Fruit fly (Drosophila melanogaster) whole organism, embryonic: ENCODE results near the gene CG13716.

Experiments
- Antp ChIP-seq: fragments of 200-800 bp; sonication (Bioruptor generic); optimal IDR thresholded peaks from 3 replicates; lab custom pipeline; 2016; ENCODE audit warnings: missing biosample characterization, missing genetic modification characterization
- B-H1 ChIP-seq: fragments of 200-800 bp; sonication (Bioruptor generic); IDR thresholded peaks from 3 replicates; pipeline ENCODE4 v1.3.6; 2022; ENCODE audit warnings: missing biosample characterization, missing genetic modification characterization
- BtbVII ChIP-seq: fragments of 200-800 bp; sonication (Bioruptor generic); optimal IDR thresholded peaks from 3 replicates; lab custom pipeline; 2017; ENCODE audit warnings: missing biosample characterization, mild to moderate bottlenecking, missing genetic modification characterization
- CG10366 ChIP-seq: fragments of 200-800 bp; sonication (Bioruptor generic); IDR thresholded peaks from 2 replicates; pipeline ENCODE4 v1.3.6; 2022; ENCODE audit warnings: missing biosample characterization, missing genetic modification characterization
- CG10462 ChIP-seq: fragments of 200-800 bp; sonication (Bioruptor generic); optimal IDR thresholded peaks from 2 replicates; lab custom pipeline; 2016; ENCODE audit warnings: missing biosample characterization, missing genetic modification characterization
- CG10979 ChIP-seq: fragments of 200-800 bp; sonication (Bioruptor generic); optimal IDR thresholded peaks from 2 replicates; lab custom pipeline; 2018; ENCODE audit warnings: missing biosample characterization, mild to moderate bottlenecking, missing genetic modification characterization, moderate library complexity
- CG11085 ChIP-seq: fragments of 200-800 bp; sonication (Bioruptor generic); IDR thresholded peaks from 2 replicates; pipeline ENCODE4 v1.3.6; 2022; ENCODE audit warnings: missing biosample characterization, missing genetic modification characterization
- CG14860 ChIP-seq: fragments of 200-800 bp; sonication (Bioruptor generic); IDR thresholded peaks from 3 replicates; pipeline ENCODE4 v1.3.6; 2022; ENCODE audit warnings: missing biosample characterization, missing genetic modification characterization; ENCODE audit not compliant: partially characterized antibody
- CG18764 ChIP-seq: fragments of 200-800 bp; sonication (Bioruptor generic); optimal IDR thresholded peaks from 3 replicates; lab custom pipeline; 2016; ENCODE audit warnings: missing biosample characterization, missing genetic modification characterization
- CG2875 ChIP-seq: fragments of 200-800 bp; sonication (Bioruptor generic); optimal IDR thresholded peaks from 2 replicates; lab custom pipeline; 2017; ENCODE audit warnings: missing biosample characterization, mild to moderate bottlenecking, missing genetic modification characterization, missing genetic modification reagents
- CG2889 ChIP-seq: fragments of 200-800 bp; sonication (Bioruptor generic); IDR thresholded peaks from 3 replicates; pipeline ENCODE4 v1.3.6; 2022; ENCODE audit warnings: missing biosample characterization, missing genetic modification characterization
- CG3065 ChIP-seq: fragments of 200-800 bp; sonication (Bioruptor generic); optimal IDR thresholded peaks from 2 replicates; lab custom pipeline; 2016; ENCODE audit warnings: missing biosample characterization, missing genetic modification characterization
- CG42726 ChIP-seq: fragments of 200-800 bp; sonication (Bioruptor generic); IDR thresholded peaks from 2 replicates; pipeline ENCODE4 v1.3.6; 2022; ENCODE audit warnings: missing biosample characterization, missing genetic modification characterization; ENCODE audit not compliant: partially characterized antibody
- CG4820 ChIP-seq: fragments of 200-800 bp; sonication (Bioruptor generic); optimal IDR thresholded peaks from 3 replicates; lab custom pipeline; 2016; ENCODE audit warnings: missing biosample characterization, missing genetic modification characterization
- CkIIα-i1 ChIP-seq: fragments of 200-800 bp; sonication (Bioruptor generic); IDR thresholded peaks from 2 replicates; pipeline ENCODE4 v1.3.6; 2022; ENCODE audit warnings: missing biosample characterization, missing genetic modification characterization
- Dref ChIP-seq: fragments of 200-800 bp; sonication (Bioruptor generic); IDR thresholded peaks from 2 replicates; pipeline ENCODE4 v1.3.6; 2022; ENCODE audit warnings: missing biosample characterization, missing genetic modification characterization
- E2f2 ChIP-seq: fragments of 200-800 bp; sonication (Bioruptor generic); IDR thresholded peaks from 2 replicates; pipeline ENCODE4 v1.3.6; 2022; ENCODE audit warnings: missing biosample characterization, missing genetic modification characterization
- Fer3 ChIP-seq: fragments of 200-800 bp; sonication (Bioruptor generic); optimal IDR thresholded peaks from 2 replicates; lab custom pipeline; 2018; ENCODE audit warnings: missing biosample characterization, mild to moderate bottlenecking, missing genetic modification characterization, moderate library complexity
- HLHmδ ChIP-seq: fragments of 200-800 bp; sonication (Bioruptor generic); optimal IDR thresholded peaks from 2 replicates; lab custom pipeline; 2018; ENCODE audit warnings: missing biosample characterization, mild to moderate bottlenecking, missing genetic modification characterization, moderate library complexity
- Mad ChIP-seq: fragments of 200-800 bp; sonication (Bioruptor generic); optimal IDR thresholded peaks from 2 replicates; lab custom pipeline; 2016; ENCODE audit warnings: missing biosample characterization, missing genetic modification characterization
- Mrtf ChIP-seq: fragments of 200-800 bp; sonication (Bioruptor generic); IDR thresholded peaks from 3 replicates; pipeline ENCODE4 v1.3.6; 2022; ENCODE audit warnings: missing biosample characterization, missing genetic modification characterization
- NC2β ChIP-seq: fragments of 200-800 bp; sonication (Bioruptor generic); optimal IDR thresholded peaks from 2 replicates; lab custom pipeline; 2016; ENCODE audit warnings: missing biosample characterization, missing genetic modification characterization
- Nf-YB ChIP-seq: fragments of 200-800 bp; sonication (Bioruptor generic); optimal IDR thresholded peaks from 3 replicates; lab custom pipeline; 2019; ENCODE audit warnings: missing biosample characterization, mild to moderate bottlenecking, missing genetic modification characterization, moderate library complexity
- PHDP ChIP-seq: fragments of 200-800 bp; sonication (Bioruptor generic); optimal IDR thresholded peaks from 3 replicates; lab custom pipeline; 2018; ENCODE audit warnings: missing biosample characterization, mild to moderate bottlenecking, missing genetic modification characterization, moderate library complexity
- Ptx1 ChIP-seq: fragments of 200-800 bp; sonication (Bioruptor generic); IDR thresholded peaks from 2 replicates; pipeline ENCODE4 v1.3.6; 2022; ENCODE audit warnings: missing biosample characterization, missing genetic modification characterization
- Ssrp ChIP-seq: fragments of 200-800 bp; sonication (Bioruptor generic); optimal IDR thresholded peaks from 2 replicates; lab custom pipeline; 2018; ENCODE audit warnings: missing biosample characterization, mild to moderate bottlenecking, missing genetic modification characterization, moderate library complexity
- Stat92E ChIP-seq, 3 experiments: fragments of >200 bp in 2 of 3; fragments of 200-800 bp in 1 of 3; sonication (Bioruptor generic) in 1 of 3; optimal IDR thresholded peaks; 2 replicates each; lab custom pipeline; 2017 to 2019; ENCODE audit warnings: missing biosample characterization in 3 of 3, missing genetic modification characterization in 3 of 3, mild to moderate bottlenecking in 1 of 3, moderate library complexity in 1 of 3
- Vsx1 ChIP-seq: fragments of 200-800 bp; sonication (Bioruptor generic); optimal IDR thresholded peaks from 2 replicates; lab custom pipeline; 2017; ENCODE audit warnings: missing biosample characterization, mild to moderate bottlenecking, missing genetic modification characterization, missing genetic modification reagents
- ap ChIP-seq: fragments of 200-800 bp; sonication (Bioruptor generic); IDR thresholded peaks from 2 replicates; pipeline ENCODE4 v1.3.6; 2022; ENCODE audit warnings: missing biosample characterization, missing genetic modification characterization
- ara ChIP-seq: fragments of 200-800 bp; sonication (Bioruptor generic); IDR thresholded peaks from 2 replicates; pipeline ENCODE4 v1.3.6; 2022; ENCODE audit warnings: missing biosample characterization, missing genetic modification characterization
- chm ChIP-seq: fragments of 200-800 bp; sonication (Bioruptor generic); IDR thresholded peaks from 2 replicates; pipeline ENCODE4 v1.3.6; 2022; ENCODE audit warnings: missing biosample characterization, missing genetic modification characterization
- danr ChIP-seq: fragments of 200-800 bp; sonication (Bioruptor generic); IDR thresholded peaks from 2 replicates; pipeline ENCODE4 v1.3.6; 2022; ENCODE audit warnings: missing biosample characterization, missing genetic modification characterization
- eyg ChIP-seq: fragments of 200-800 bp; sonication (Bioruptor generic); optimal IDR thresholded peaks from 3 replicates; lab custom pipeline; 2016; ENCODE audit warnings: missing biosample characterization, missing genetic modification characterization
- grau ChIP-seq: fragments of 200-800 bp; optimal IDR thresholded peaks from 3 replicates; lab custom pipeline; 2019; ENCODE audit warnings: missing biosample characterization, mild to moderate bottlenecking, missing genetic modification characterization, moderate library complexity
- grn ChIP-seq: fragments of 200-800 bp; sonication (Bioruptor generic); optimal IDR thresholded peaks from 3 replicates; lab custom pipeline; 2017; ENCODE audit warnings: missing biosample characterization, missing genetic modification characterization
- lbe ChIP-seq: fragments of 200-800 bp; sonication (Bioruptor generic); optimal IDR thresholded peaks from 2 replicates; lab custom pipeline; 2016; ENCODE audit warnings: missing biosample characterization, mild to moderate bottlenecking, missing genetic modification characterization
- lola ChIP-seq, 3 experiments: fragments of >200 bp in 2 of 3; fragments of 200-800 bp in 1 of 3; sonication (Bioruptor generic) in 1 of 3; optimal IDR thresholded peaks; 2 replicates each; lab custom pipeline; 2017 to 2019; ENCODE audit warnings: missing biosample characterization in 3 of 3, missing genetic modification characterization in 3 of 3, mild to moderate bottlenecking in 1 of 3, moderate library complexity in 1 of 3
- lov ChIP-seq, 2 experiments: fragments of 200-800 bp in 1 of 2; fragments of >200 bp in 1 of 2; sonication (Bioruptor generic) in 1 of 2; IDR thresholded peaks in 1 of 2; optimal IDR thresholded peaks in 1 of 2; 2 replicates in 1 of 2; 3 replicates in 1 of 2; pipeline versions ENCODE4 v1.3.6 to Lab custom; 2017 to 2022; ENCODE audit warnings: missing biosample characterization in 1 of 2, missing genetic modification characterization in 1 of 2
- pfk ChIP-seq: fragments of 200-800 bp; sonication (Bioruptor generic); optimal IDR thresholded peaks from 2 replicates; lab custom pipeline; 2018; ENCODE audit warnings: missing biosample characterization, mild to moderate bottlenecking, missing genetic modification characterization, moderate library complexity
- pros ChIP-seq: fragments of 200-800 bp; sonication (Bioruptor generic); optimal IDR thresholded peaks from 3 replicates; lab custom pipeline; 2019; ENCODE audit warnings: missing biosample characterization, mild to moderate bottlenecking, missing genetic modification characterization, moderate library complexity
- repo ChIP-seq: fragments of 200-800 bp; sonication (Bioruptor generic); optimal IDR thresholded peaks from 2 replicates; lab custom pipeline; 2016; ENCODE audit warnings: missing biosample characterization, missing genetic modification characterization
- row ChIP-seq: fragments of 200-800 bp; sonication (Bioruptor generic); IDR thresholded peaks from 3 replicates; pipeline ENCODE4 v1.3.6; 2022; ENCODE audit warnings: missing biosample characterization, missing genetic modification characterization
- salm ChIP-seq: fragments of 200-800 bp; sonication (Bioruptor generic); optimal IDR thresholded peaks from 2 replicates; lab custom pipeline; 2018; ENCODE audit warnings: missing biosample characterization, mild to moderate bottlenecking, missing genetic modification characterization
- stc ChIP-seq: fragments of 200-800 bp; sonication (Bioruptor generic); IDR thresholded peaks from 2 replicates; pipeline ENCODE4 v1.3.6; 2022; ENCODE audit warnings: missing biosample characterization, missing genetic modification characterization
- ttk ChIP-seq: fragments of 200-800 bp; sonication (Bioruptor generic); IDR thresholded peaks from 2 replicates; pipeline ENCODE4 v2.1.2; 2022; ENCODE audit warnings: missing biosample characterization, missing genetic modification characterization
- usp ChIP-seq: fragments of >200 bp; optimal IDR thresholded peaks from 2 replicates; lab custom pipeline; 2017; ENCODE audit warnings: missing biosample characterization, missing genetic modification characterization
- vvl ChIP-seq: fragments of 200-800 bp; sonication (Bioruptor generic); IDR thresholded peaks from 2 replicates; pipeline ENCODE4 v1.3.6; 2022; ENCODE audit warnings: missing biosample characterization, missing genetic modification characterization
- wor ChIP-seq: fragments of 200-800 bp; sonication (Bioruptor generic); IDR thresholded peaks from 2 replicates; pipeline ENCODE4 v1.3.6; 2022; ENCODE audit warnings: missing biosample characterization, missing genetic modification characterization

Gene CG13716

dm6 chr3L:4624371-4625154, 10.0 kb downstream of the CG13716 start (continued):
- TF ChIP-seq CG18764 = peak; percentile 74
- TF ChIP-seq CG2889 (GFP tag; lab: Robert Waterston, UW) = peak; percentile 66; the same call in 2 of the 3 replicates
- peak; percentile 90 for TF ChIP-seq CG4820 (GFP tag; lab: Kevin White, UChicago)
- TF ChIP-seq ara (GFP tag; lab: Robert Waterston, UW) = peak; percentile 72; the same call in 1 of the 2 replicates
- peak; percentile 83 for TF ChIP-seq Antp (GFP tag; lab: Kevin White, UChicago)
- peak; percentile 92 for TF ChIP-seq vvl
- TF ChIP-seq ap (GFP tag; lab: Robert Waterston, UW) = peak; percentile 81
- TF ChIP-seq repo (GFP tag; lab: Kevin White, UChicago) = peak; percentile 87
- TF ChIP-seq grn (GFP tag; lab: Kevin White, UChicago) = peak; percentile 1
- peak; percentile 87 for TF ChIP-seq Fer3
- peak in 1 of 3 experiments; percentile 67 for TF ChIP-seq Stat92E (GFP tag; optimal IDR thresholded peaks at IDR 0.05; lab: Kevin White, UChicago)
- peak; percentile 98 for TF ChIP-seq grau (tag; lab: Kevin White, UChicago)
- TF ChIP-seq usp (GFP tag; lab: Kevin White, UChicago) = no peak
- peak; percentile 75 for TF ChIP-seq CG11085
- peak; percentile 93 for TF ChIP-seq row (GFP tag; lab: Robert Waterston, UW)
- TF ChIP-seq chm = peak; percentile 72
- TF ChIP-seq CG42726 (GFP tag; lab: Robert Waterston, UW) = no peak
- peak; percentile 77 for TF ChIP-seq CG10462 (GFP tag; lab: Kevin White, UChicago)
- peak; percentile 57 for TF ChIP-seq Mad (GFP tag; lab: Kevin White, UChicago)
- peak; percentile 34; the same call in 1 of the 2 replicates for TF ChIP-seq CkIIα-i1 (GFP tag; lab: Robert Waterston, UW)
- peak; percentile 80 for TF ChIP-seq danr (GFP tag; lab: Robert Waterston, UW)
- peak; percentile 83 for TF ChIP-seq ttk (GFP tag; lab: Robert Waterston, UW)
- no peak for TF ChIP-seq Dref (GFP tag; lab: Robert Waterston, UW)
- peak; percentile 83 for TF ChIP-seq stc (GFP tag; lab: Robert Waterston, UW)
- TF ChIP-seq salm = peak; percentile 39
- TF ChIP-seq PHDP (tag; lab: Kevin White, UChicago) = peak; percentile 91
- TF ChIP-seq Mrtf = peak; percentile 83; the same call in 2 of the 3 replicates
- no peak for TF ChIP-seq pros (GFP tag; lab: Kevin White, UChicago)
- TF ChIP-seq CG14860 (GFP tag; lab: Robert Waterston, UW) = no peak
- TF ChIP-seq Ptx1 (GFP tag; lab: Robert Waterston, UW) = peak; percentile 92
- TF ChIP-seq wor (GFP tag; lab: Robert Waterston, UW) = peak; percentile 83
- peak; percentile 68 for TF ChIP-seq E2f2 (GFP tag; lab: Robert Waterston, UW)
- TF ChIP-seq Nf-YB (GFP tag; lab: Kevin White, UChicago) = peak; percentile 64
- peak; percentile 40 for TF ChIP-seq Vsx1 (GFP tag; lab: Kevin White, UChicago)
- no peak for TF ChIP-seq HLHmδ (GFP tag; lab: Kevin White, UChicago)
- TF ChIP-seq lbe = no peak
- TF ChIP-seq CG10979 = peak; percentile 91
- TF ChIP-seq CG3065 (GFP tag; lab: Kevin White, UChicago) = peak; percentile 61
- no peak for TF ChIP-seq lov (optimal IDR thresholded peaks at IDR 0.05; lab: Kevin White, UChicago)
- TF ChIP-seq lov (GFP tag; IDR thresholded peaks at IDR 0.05; lab: Robert Waterston, UW) = no peak
- peak; percentile 91 for TF ChIP-seq Ssrp (tag; lab: Kevin White, UChicago)
- peak; percentile 72 for TF ChIP-seq eyg
- TF ChIP-seq CG10366 (GFP tag; lab: Robert Waterston, UW) = peak; percentile 85
- TF ChIP-seq BtbVII (GFP tag; lab: Kevin White, UChicago) = peak; percentile 76
- TF ChIP-seq lola (GFP tag; optimal IDR thresholded peaks at IDR 0.05; lab: Kevin White, UChicago) = peak in 1 of 3 experiments; percentile 87
- TF ChIP-seq CG2875 (GFP tag; lab: Kevin White, UChicago) = peak; percentile 63
- peak; percentile 72 for TF ChIP-seq B-H1 (GFP tag; lab: Robert Waterston, UW)
- TF ChIP-seq pfk (GFP tag; lab: Kevin White, UChicago) = no peak
- peak; percentile 74 for TF ChIP-seq NC2β (GFP tag; lab: Kevin White, UChicago)
